Worm (Caenorhabditis elegans): ENCODE measurements around the gene F58F9.3.

- TF ChIP-seq F37B4.10 (GFP tag; IDR thresholded peaks at IDR 0.05), result no peak
- TF ChIP-seq ceh-79 (tag; optimal IDR thresholded peaks at IDR 0.05), result no peak
These were observed 22.5 kb upstream of the F58F9.3 start, which contains the start of the genes ugt-24 and C49A9.6 for ce11 chrIV:6210574-6210973.
